Worm (Caenorhabditis elegans) whole organism, L2 larva: Measurements from ENCODE around the gene best-2.

Experiments used
- C34F6.9 ChIP-seq: fragments of 150-350 bp; optimal IDR thresholded peaks from 2 replicates; lab custom pipeline; 2014; ENCODE audit warnings: missing biosample characterization, missing genetic modification characterization
- F13H6.1 ChIP-seq: sonication (generic microtip); optimal IDR thresholded peaks from 2 replicates; lab custom pipeline; 2016; ENCODE audit warnings: missing genetic modification characterization, missing compliant biosample characterization
- Y55F3AM.14 ChIP-seq: fragments of 200-800 bp; sonication (Bioruptor generic); optimal IDR thresholded peaks from 2 replicates; lab custom pipeline; 2018; ENCODE audit warnings: mild to moderate bottlenecking, missing genetic modification characterization, missing compliant biosample characterization
- ZK546.5 ChIP-seq: sonication (generic microtip); optimal IDR thresholded peaks from 2 replicates; lab custom pipeline; 2017; ENCODE audit warnings: missing biosample characterization, missing genetic modification characterization
- alr-1 ChIP-seq: fragments of 150-350 bp; optimal IDR thresholded peaks from 2 replicates; lab custom pipeline; 2014; ENCODE audit warnings: missing biosample characterization, missing genetic modification characterization
- aly-2 ChIP-seq: fragments of 150-350 bp; optimal IDR thresholded peaks from 2 replicates; lab custom pipeline; 2014; ENCODE audit warnings: missing biosample characterization, missing genetic modification characterization
- ama-1 ChIP-seq: fragments of 150-350 bp; optimal IDR thresholded peaks from 2 replicates; lab custom pipeline; 2018; ENCODE audit warnings: inconsistent platforms
- blmp-1 ChIP-seq: sonication (generic microtip); optimal IDR thresholded peaks from 2 replicates; lab custom pipeline; 2017; ENCODE audit warnings: missing genetic modification characterization, mild to moderate bottlenecking, missing compliant biosample characterization, antibody characterized with exemption, moderate library complexity; ENCODE audit not compliant: insufficient read depth
- ceh-16 ChIP-seq: fragments of 150-350 bp; optimal IDR thresholded peaks from 2 replicates; lab custom pipeline; 2014; ENCODE audit warnings: missing biosample characterization, missing genetic modification characterization
- crh-2 ChIP-seq: sonication (generic microtip); optimal IDR thresholded peaks from 2 replicates; lab custom pipeline; 2017; ENCODE audit warnings: missing biosample characterization, missing genetic modification characterization
- egl-27 ChIP-seq: sonication (generic microtip); optimal IDR thresholded peaks from 3 replicates; lab custom pipeline; 2017; ENCODE audit warnings: missing biosample characterization, missing genetic modification reagents, missing genetic modification characterization
- elt-1 ChIP-seq: fragments of 150-350 bp; optimal IDR thresholded peaks from 2 replicates; lab custom pipeline; 2014; ENCODE audit warnings: missing biosample characterization, missing genetic modification characterization
- fos-1 ChIP-seq: fragments of 150-350 bp; optimal IDR thresholded peaks from 2 replicates; lab custom pipeline; 2014; ENCODE audit warnings: missing biosample characterization, missing genetic modification characterization
- gmeb-1 ChIP-seq: fragments of 150-350 bp; optimal IDR thresholded peaks from 2 replicates; lab custom pipeline; 2014; ENCODE audit warnings: missing biosample characterization, missing genetic modification characterization
- lin-13 ChIP-seq: fragments of 150-350 bp; optimal IDR thresholded peaks from 2 replicates; lab custom pipeline; 2014; ENCODE audit warnings: missing biosample characterization, missing genetic modification reagents, missing genetic modification characterization
- lin-39 ChIP-seq: fragments of 150-350 bp; optimal IDR thresholded peaks from 2 replicates; lab custom pipeline; 2014; ENCODE audit warnings: missing biosample characterization, missing genetic modification reagents, missing genetic modification characterization
- mbf-1 ChIP-seq: sonication (generic microtip); optimal IDR thresholded peaks from 2 replicates; lab custom pipeline; 2017; ENCODE audit warnings: missing biosample characterization, missing genetic modification characterization
- mdl-1 ChIP-seq, 2 experiments: fragments of 150-350 bp in 1 of 2; sonication (generic microtip) in 1 of 2; optimal IDR thresholded peaks; 2 replicates each; lab custom pipeline; 2017; ENCODE audit warnings: missing biosample characterization in 2 of 2, missing genetic modification characterization in 2 of 2
- nhr-10 ChIP-seq: sonication (generic microtip); optimal IDR thresholded peaks from 2 replicates; lab custom pipeline; 2017; ENCODE audit warnings: missing biosample characterization, missing genetic modification characterization
- nhr-11 ChIP-seq: fragments of 150-350 bp; optimal IDR thresholded peaks from 2 replicates; lab custom pipeline; 2014; ENCODE audit warnings: missing biosample characterization, missing genetic modification characterization
- nhr-12 ChIP-seq: fragments of 150-350 bp; optimal IDR thresholded peaks from 2 replicates; lab custom pipeline; 2014; ENCODE audit warnings: missing biosample characterization, missing genetic modification characterization
- nhr-129 ChIP-seq: fragments of 150-350 bp; optimal IDR thresholded peaks from 2 replicates; lab custom pipeline; 2014; ENCODE audit warnings: missing biosample characterization, missing genetic modification characterization
- nhr-21 ChIP-seq: fragments of 150-350 bp; optimal IDR thresholded peaks from 2 replicates; lab custom pipeline; 2014; ENCODE audit warnings: missing biosample characterization, missing genetic modification characterization
- nhr-25 ChIP-seq: fragments of 150-350 bp; sonication (generic microtip); optimal IDR thresholded peaks from 3 replicates; lab custom pipeline; 2014; ENCODE audit warnings: missing biosample characterization, missing genetic modification characterization
- nhr-6 ChIP-seq: fragments of 150-350 bp; optimal IDR thresholded peaks from 2 replicates; lab custom pipeline; 2014; ENCODE audit warnings: missing biosample characterization, missing genetic modification characterization
- nhr-77 ChIP-seq: fragments of 150-350 bp; optimal IDR thresholded peaks from 2 replicates; lab custom pipeline; 2014; ENCODE audit warnings: missing biosample characterization, missing genetic modification characterization
- sem-4 ChIP-seq: fragments of 150-350 bp; optimal IDR thresholded peaks from 2 replicates; lab custom pipeline; 2014; ENCODE audit warnings: missing biosample characterization, missing genetic modification reagents, missing genetic modification characterization
- skn-1 ChIP-seq: sonication (generic microtip); optimal IDR thresholded peaks from 2 replicates; lab custom pipeline; 2017; ENCODE audit warnings: missing biosample characterization, missing genetic modification characterization
- sma-3 ChIP-seq: sonication (generic microtip); optimal IDR thresholded peaks from 2 replicates; lab custom pipeline; 2016; ENCODE audit warnings: missing genetic modification reagents, missing genetic modification characterization, missing compliant biosample characterization
- sma-9 ChIP-seq, 2 experiments: fragments of 150-350 bp in 1 of 2; sonication (generic microtip) in 1 of 2; optimal IDR thresholded peaks; 2 replicates each; lab custom pipeline; 2014 to 2016; ENCODE audit warnings: missing genetic modification characterization in 2 of 2, mild to moderate bottlenecking in 1 of 2, missing biosample characterization in 1 of 2, missing compliant biosample characterization in 1 of 2, missing genetic modification reagents in 1 of 2, moderate library complexity in 1 of 2
- snpc-4 ChIP-seq: fragments of 150-350 bp; optimal IDR thresholded peaks from 2 replicates; lab custom pipeline; 2014; ENCODE audit warnings: missing biosample characterization, missing genetic modification characterization
- unc-62 ChIP-seq: fragments of 150-350 bp; optimal IDR thresholded peaks from 2 replicates; lab custom pipeline; 2014; ENCODE audit warnings: missing biosample characterization, missing genetic modification reagents, missing genetic modification characterization
- zag-1 ChIP-seq: fragments of 150-350 bp; optimal IDR thresholded peaks from 2 replicates; lab custom pipeline; 2014; ENCODE audit warnings: missing biosample characterization, missing genetic modification characterization
- ztf-1 ChIP-seq: fragments of 200-800 bp; sonication (Bioruptor generic); conservative IDR thresholded peaks from 2 replicates; pipeline ENCODE4 v1.3.6; 2022; ENCODE audit warnings: missing genetic modification characterization, missing compliant biosample characterization
- ztf-11 ChIP-seq: sonication (generic microtip); optimal IDR thresholded peaks from 2 replicates; lab custom pipeline; 2017; ENCODE audit warnings: missing biosample characterization, missing genetic modification characterization
- ztf-4 ChIP-seq: fragments of 150-350 bp; optimal IDR thresholded peaks from 2 replicates; lab custom pipeline; 2014; ENCODE audit warnings: missing biosample characterization, missing genetic modification characterization

The best-2 gene

ce11 chrIV:13082106-13082505, 30.8 kb downstream of the best-2 start:
- TF ChIP-seq sem-4: peak; percentile 10
- peak; percentile 19 for TF ChIP-seq nhr-25
- TF ChIP-seq snpc-4 (tag; lab: Kevin White, UChicago): no peak
- peak; percentile 38 for TF ChIP-seq nhr-129 (tag; lab: Kevin White, UChicago)

ce11 chrIV:13080861-13081260, 32.0 kb downstream of the best-2 start:
- TF ChIP-seq nhr-129 (tag; lab: Kevin White, UChicago) (peak; percentile 19), unc-62 (GFP tag; lab: Kevin White, UChicago) (no peak)

- no peak for TF ChIP-seq ztf-4
- no peak for TF ChIP-seq gmeb-1 (tag; lab: Kevin White, UChicago)
- TF ChIP-seq F13H6.1 (tag; lab: Kevin White, UChicago): no peak
- no peak for TF ChIP-seq aly-2 (tag; lab: Kevin White, UChicago)
- TF ChIP-seq C34F6.9 (tag; lab: Kevin White, UChicago): no peak
- no peak for TF ChIP-seq blmp-1
- peak; percentile 55 for TF ChIP-seq nhr-21
- TF ChIP-seq nhr-11 (tag; lab: Kevin White, UChicago): peak; percentile 35
- no peak for TF ChIP-seq nhr-6 (tag; lab: Kevin White, UChicago)
- TF ChIP-seq elt-1 (tag; lab: Kevin White, UChicago): no peak
- TF ChIP-seq ztf-1 (GFP tag; lab: Robert Waterston, UW): no peak
- no peak for TF ChIP-seq nhr-12 (tag; lab: Kevin White, UChicago)
- no peak for TF ChIP-seq ZK546.5 (tag; lab: Kevin White, UChicago)
- no peak for TF ChIP-seq lin-39 (tag; lab: Kevin White, UChicago)
- TF ChIP-seq nhr-10 (tag; lab: Kevin White, UChicago): no peak
- no peak for TF ChIP-seq crh-2 (tag; lab: Kevin White, UChicago)
- TF ChIP-seq nhr-25: peak; percentile 66
- no peak for TF ChIP-seq sem-4
- TF ChIP-seq egl-27: no peak
- peak; percentile 98 for TF ChIP-seq nhr-129 (tag; lab: Kevin White, UChicago)
- TF ChIP-seq sma-3 (GFP tag; lab: Kevin White, UChicago): peak; percentile 36
These were observed 32.7 kb downstream of the best-2 start for ce11 chrIV:13080185-13080584.

ce11 chrIV:13079119-13079518, 33.8 kb downstream of the best-2 start, which contains the start of gene C39E9.8:
C39E9.8 (plus strand) TSS chrIV:13079446.
- TF ChIP-seq zag-1 (tag; lab: Kevin White, UChicago) (no peak), sma-9 (GFP tag; optimal IDR thresholded peaks at IDR 0.05; lab: Kevin White, UChicago) (peak; percentile 74), sma-9 (tag; optimal IDR thresholded peaks at IDR 0.05; lab: Kevin White, UChicago) (peak; percentile 1), nhr-129 (tag; lab: Kevin White, UChicago) (peak; percentile 71), ceh-16 (tag; lab: Kevin White, UChicago) (no peak), blmp-1 (peak; percentile 48), ama-1 (lab: Kevin White, UChicago) (no peak), nhr-25 (peak; percentile 94), fos-1 (peak; percentile 41), unc-62 (GFP tag; lab: Kevin White, UChicago) (no peak), lin-13 (GFP tag; lab: Kevin White, UChicago) (no peak), alr-1 (no peak), ztf-4 (no peak), ztf-11 (tag; lab: Kevin White, UChicago) (no peak), F13H6.1 (tag; lab: Kevin White, UChicago) (no peak), nhr-77 (tag; lab: Kevin White, UChicago) (no peak), nhr-6 (tag; lab: Kevin White, UChicago) (peak; percentile 14), Y55F3AM.14 (GFP tag; lab: Kevin White, UChicago) (peak; percentile 23), sma-3 (GFP tag; lab: Kevin White, UChicago) (peak; percentile 77), nhr-21 (peak; percentile 52), egl-27 (peak; percentile 13)

ce11 chrIV:13078342-13078741, 34.5 kb downstream of the best-2 start:
- TF ChIP-seq ztf-1 (GFP tag; lab: Robert Waterston, UW) (no peak), sem-4 (no peak), mbf-1 (no peak), crh-2 (tag; lab: Kevin White, UChicago) (no peak), mdl-1 (tag; optimal IDR thresholded peaks at IDR 0.05; lab: Kevin White, UChicago) (no peak), sma-9 (GFP tag; optimal IDR thresholded peaks at IDR 0.05; lab: Kevin White, UChicago) (no peak), sma-9 (tag; optimal IDR thresholded peaks at IDR 0.05; lab: Kevin White, UChicago) (no peak), sma-3 (GFP tag; lab: Kevin White, UChicago) (no peak), nhr-25 (no peak), ama-1 (lab: Kevin White, UChicago) (no peak), elt-1 (tag; lab: Kevin White, UChicago) (no peak), ceh-16 (tag; lab: Kevin White, UChicago) (no peak), skn-1 (tag; lab: Kevin White, UChicago) (no peak), C34F6.9 (tag; lab: Kevin White, UChicago) (no peak), Y55F3AM.14 (GFP tag; lab: Kevin White, UChicago) (no peak)
- TF ChIP-seq, all 48 proteins: peak for 0
